Fruit fly (Drosophila melanogaster) Kc167 (cell line): ENCODE results near the gene sau.

ENCODE experiments used
- Myc ChIP-seq: fragments of >200 bp; optimal IDR thresholded peaks from 2 replicates; lab custom pipeline; 2017; ENCODE audit warnings: missing external identifiers
- Sin3A ChIP-seq: fragments of >200 bp; optimal IDR thresholded peaks from 2 replicates; lab custom pipeline; 2018; ENCODE audit warnings: missing external identifiers
- h ChIP-seq: fragments of >200 bp; optimal IDR thresholded peaks from 3 replicates; lab custom pipeline; 2018; ENCODE audit warnings: missing external identifiers
- insv ChIP-seq: fragments of >200 bp; optimal IDR thresholded peaks from 3 replicates; lab custom pipeline; 2018; ENCODE audit warnings: missing external identifiers
- psq ChIP-seq: fragments of >200 bp; optimal IDR thresholded peaks from 2 replicates; lab custom pipeline; 2017; ENCODE audit warnings: missing external identifiers

- TF ChIP-seq insv (lab: Kevin White, UChicago), result no peak
- TF ChIP-seq h (lab: Kevin White, UChicago), result no peak
- TF ChIP-seq psq (lab: Kevin White, UChicago), result no peak
- TF ChIP-seq Myc (lab: Kevin White, UChicago), result no peak
- no peak for TF ChIP-seq Sin3A
Measured at dm6 chr2L:2187411-2187810, 38.7 kb upstream of the sau start.
